Worm (Caenorhabditis elegans) whole organism, L1 larva: ENCODE results near the gene F09E10.5.
A peak's percentile ranks its signal among the peaks of the same experiment; 100 is the strongest.

ENCODE experiments used
- Y116A8C.19 ChIP-seq: sonication (generic microtip); optimal IDR thresholded peaks from 2 replicates; lab custom pipeline; 2016; ENCODE audit warnings: missing compliant biosample characterization, missing genetic modification characterization, borderline replicate concordance
- alr-1 ChIP-seq: fragments of 200-800 bp; sonication (Bioruptor generic); optimal IDR thresholded peaks from 2 replicates; lab custom pipeline; 2018; ENCODE audit warnings: borderline replicate concordance, mild to moderate bottlenecking, missing genetic modification characterization, missing compliant biosample characterization
- aly-2 ChIP-seq: fragments of 150-350 bp; optimal IDR thresholded peaks from 2 replicates; lab custom pipeline; 2014; ENCODE audit warnings: missing biosample characterization, missing genetic modification characterization
- blmp-1 ChIP-seq: fragments of 150-350 bp; optimal IDR thresholded peaks from 2 replicates; lab custom pipeline; 2014; ENCODE audit warnings: missing biosample characterization, missing genetic modification characterization
- ceh-63 ChIP-seq: fragments of 200-800 bp; sonication (Bioruptor generic); optimal IDR thresholded peaks from 2 replicates; lab custom pipeline; 2018; ENCODE audit warnings: mild to moderate bottlenecking, missing genetic modification characterization, missing compliant biosample characterization
- ceh-82 ChIP-seq, 3 experiments: fragments of 150-350 bp in 1 of 3; sonication (generic microtip) in 2 of 3; optimal IDR thresholded peaks; 2 replicates each; lab custom pipeline; 2014 to 2017; ENCODE audit warnings: missing biosample characterization in 3 of 3, missing genetic modification characterization in 3 of 3
- ceh-88 ChIP-seq: fragments of 200-800 bp; sonication (Bioruptor generic); IDR thresholded peaks from 2 replicates; pipeline ENCODE4 v1.3.6; 2022; ENCODE audit warnings: missing genetic modification characterization, missing compliant biosample characterization
- ces-1 ChIP-seq: fragments of 150-350 bp; optimal IDR thresholded peaks from 2 replicates; lab custom pipeline; 2014; ENCODE audit warnings: missing biosample characterization, missing genetic modification reagents, missing genetic modification characterization
- dsc-1 ChIP-seq: sonication (generic microtip); optimal IDR thresholded peaks from 2 replicates; lab custom pipeline; 2016; ENCODE audit warnings: mild to moderate bottlenecking, missing genetic modification characterization, missing compliant biosample characterization
- efl-1 ChIP-seq, 4 experiments: fragments of 150-350 bp; optimal IDR thresholded peaks in 3 of 4; peaks in 1 of 4; 1 replicate in 1 of 4; 2 replicates in 3 of 4; lab custom pipeline; 2014; ENCODE audit warnings: missing biosample characterization in 2 of 4, missing genetic modification characterization in 2 of 4, missing genetic modification reagents in 2 of 4
- elt-2 ChIP-seq: sonication (generic microtip); optimal IDR thresholded peaks from 2 replicates; lab custom pipeline; 2016; ENCODE audit warnings: missing genetic modification characterization, mild to moderate bottlenecking, inconsistent platforms, missing compliant biosample characterization, missing genetic modification reagents
- ets-5 ChIP-seq: fragments of 200-800 bp; sonication (Bioruptor generic); IDR thresholded peaks from 2 replicates; pipeline ENCODE4 v1.3.6; 2022; ENCODE audit warnings: missing genetic modification characterization, missing compliant biosample characterization
- fkh-8 ChIP-seq: sonication (generic microtip); optimal IDR thresholded peaks from 2 replicates; lab custom pipeline; 2016; ENCODE audit warnings: mild to moderate bottlenecking, missing genetic modification characterization, missing compliant biosample characterization
- hpl-2 ChIP-seq: fragments of 150-350 bp; optimal IDR thresholded peaks from 2 replicates; lab custom pipeline; 2014; ENCODE audit warnings: missing biosample characterization, missing genetic modification reagents, missing genetic modification characterization
- irx-1 ChIP-seq: sonication (generic microtip); optimal IDR thresholded peaks from 2 replicates; lab custom pipeline; 2016; ENCODE audit warnings: missing genetic modification characterization, missing compliant biosample characterization
- jun-1 ChIP-seq: fragments of 150-350 bp; optimal IDR thresholded peaks from 2 replicates; lab custom pipeline; 2014; ENCODE audit warnings: missing biosample characterization, missing genetic modification reagents, missing genetic modification characterization
- lin-13 ChIP-seq: fragments of 150-350 bp; optimal IDR thresholded peaks from 2 replicates; lab custom pipeline; 2014; ENCODE audit warnings: missing biosample characterization, missing genetic modification reagents, missing genetic modification characterization
- lin-14 ChIP-seq: fragments of 200-800 bp; sonication (Bioruptor generic); optimal IDR thresholded peaks from 2 replicates; lab custom pipeline; 2018; ENCODE audit warnings: mild to moderate bottlenecking, missing genetic modification characterization, moderate library complexity, missing compliant biosample characterization
- lin-35 ChIP-seq, 2 experiments: fragments of 150-350 bp; optimal IDR thresholded peaks; 2 replicates each; lab custom pipeline; 2014; ENCODE audit warnings: missing biosample characterization in 2 of 2, missing genetic modification characterization in 2 of 2, missing genetic modification reagents in 2 of 2
- lir-3 ChIP-seq: sonication (generic microtip); optimal IDR thresholded peaks from 2 replicates; lab custom pipeline; 2016; ENCODE audit warnings: mild to moderate bottlenecking, missing genetic modification characterization, moderate library complexity, missing compliant biosample characterization; ENCODE audit not compliant: poor library complexity
- lsy-2 ChIP-seq, 2 experiments: fragments of 150-350 bp; optimal IDR thresholded peaks; 2 replicates each; lab custom pipeline; 2014; ENCODE audit warnings: missing biosample characterization in 2 of 2, missing genetic modification characterization in 2 of 2
- mab-9 ChIP-seq: fragments of 200-800 bp; sonication (Bioruptor generic); IDR thresholded peaks from 2 replicates; pipeline ENCODE4 v1.3.6; 2022; ENCODE audit warnings: missing genetic modification reagents, missing genetic modification characterization, missing compliant biosample characterization
- mdl-1 ChIP-seq, 2 experiments: fragments of 150-350 bp; optimal IDR thresholded peaks; 2 replicates each; lab custom pipeline; 2014 to 2017; ENCODE audit warnings: missing biosample characterization in 2 of 2, missing genetic modification characterization in 2 of 2, inconsistent platforms in 1 of 2
- mep-1 ChIP-seq: fragments of 150-350 bp; optimal IDR thresholded peaks from 2 replicates; lab custom pipeline; 2014; ENCODE audit warnings: missing biosample characterization, missing genetic modification characterization
- nhr-11 ChIP-seq: fragments of 150-350 bp; optimal IDR thresholded peaks from 2 replicates; lab custom pipeline; 2014; ENCODE audit warnings: missing biosample characterization, missing genetic modification characterization
- nhr-19 ChIP-seq: fragments of 200-800 bp; sonication (Bioruptor generic); conservative IDR thresholded peaks from 2 replicates; pipeline ENCODE4 v1.3.6; 2022; ENCODE audit warnings: missing genetic modification characterization, missing compliant biosample characterization
- nhr-237 ChIP-seq: fragments of 150-350 bp; optimal IDR thresholded peaks from 2 replicates; lab custom pipeline; 2014; ENCODE audit warnings: missing biosample characterization, missing genetic modification characterization
- nhr-28 ChIP-seq: fragments of 150-350 bp; optimal IDR thresholded peaks from 2 replicates; lab custom pipeline; 2014; ENCODE audit warnings: missing biosample characterization, missing genetic modification characterization
- nhr-71 ChIP-seq: sonication (generic microtip); optimal IDR thresholded peaks from 2 replicates; lab custom pipeline; 2016; ENCODE audit warnings: mild to moderate bottlenecking, missing genetic modification characterization, moderate library complexity, missing compliant biosample characterization
- nhr-76 ChIP-seq: sonication (generic microtip); optimal IDR thresholded peaks from 2 replicates; lab custom pipeline; 2017; ENCODE audit warnings: missing biosample characterization, missing genetic modification characterization
- nhr-77 ChIP-seq: fragments of 150-350 bp; optimal IDR thresholded peaks from 2 replicates; lab custom pipeline; 2014; ENCODE audit warnings: missing biosample characterization, missing genetic modification characterization
- nhr-84 ChIP-seq: sonication (generic microtip); optimal IDR thresholded peaks from 2 replicates; lab custom pipeline; 2017; ENCODE audit warnings: missing biosample characterization, missing genetic modification characterization
- pag-3 ChIP-seq: sonication (generic microtip); optimal IDR thresholded peaks from 2 replicates; lab custom pipeline; 2017; ENCODE audit warnings: missing genetic modification characterization, mild to moderate bottlenecking, missing compliant biosample characterization, antibody characterized with exemption, borderline replicate concordance; ENCODE audit not compliant: insufficient read depth
- rnt-1 ChIP-seq: sonication (generic microtip); optimal IDR thresholded peaks from 2 replicates; lab custom pipeline; 2016; ENCODE audit warnings: mild to moderate bottlenecking, missing genetic modification characterization, moderate library complexity, missing compliant biosample characterization
- skn-1 ChIP-seq: fragments of 150-350 bp; optimal IDR thresholded peaks from 2 replicates; lab custom pipeline; 2014; ENCODE audit warnings: missing biosample characterization, missing genetic modification characterization
- snu-23 ChIP-seq: sonication (generic microtip); optimal IDR thresholded peaks from 2 replicates; lab custom pipeline; 2016; ENCODE audit warnings: missing genetic modification characterization, missing compliant biosample characterization
- swsn-7 ChIP-seq: sonication (generic microtip); optimal IDR thresholded peaks from 2 replicates; lab custom pipeline; 2016; ENCODE audit warnings: missing genetic modification characterization, missing compliant biosample characterization
- tbx-2 ChIP-seq: sonication (generic microtip); optimal IDR thresholded peaks from 2 replicates; lab custom pipeline; 2016; ENCODE audit warnings: missing genetic modification characterization, missing compliant biosample characterization
- vab-15 ChIP-seq: sonication (generic microtip); optimal IDR thresholded peaks from 2 replicates; lab custom pipeline; 2017; ENCODE audit warnings: missing genotype, mild to moderate bottlenecking, missing genetic modification characterization, missing compliant biosample characterization
- xbp-1 ChIP-seq: sonication (generic microtip); optimal IDR thresholded peaks from 2 replicates; lab custom pipeline; 2016; ENCODE audit warnings: missing genetic modification characterization, missing compliant biosample characterization
- zag-1 ChIP-seq: fragments of 150-350 bp; optimal IDR thresholded peaks from 2 replicates; lab custom pipeline; 2014; ENCODE audit warnings: missing biosample characterization, missing genetic modification characterization
- ztf-11 ChIP-seq, 2 experiments: sonication (generic microtip); optimal IDR thresholded peaks; 2 replicates each; lab custom pipeline; 2016 to 2017; ENCODE audit warnings: missing genetic modification characterization in 2 of 2, missing biosample characterization in 1 of 2, missing compliant biosample characterization in 1 of 2
- ztf-4 ChIP-seq: fragments of 150-350 bp; optimal IDR thresholded peaks from 2 replicates; lab custom pipeline; 2014; ENCODE audit warnings: missing biosample characterization, missing genetic modification characterization

The F09E10.5 gene

ce11 chrX:1523272-1523671 is 29.1 kb upstream of the F09E10.5 start:
- TF ChIP-seq zag-1 (tag; lab: Kevin White, UChicago) (no peak), lir-3 (no peak), swsn-7 (tag; lab: Kevin White, UChicago) (no peak), nhr-237 (tag; lab: Kevin White, UChicago) (no peak), mep-1 (no peak), xbp-1 (tag; lab: Kevin White, UChicago) (no peak), mab-9 (GFP tag; lab: Robert Waterston, UW) (no peak), alr-1 (no peak), ces-1 (GFP tag; lab: Kevin White, UChicago) (no peak), fkh-8 (tag; lab: Kevin White, UChicago) (no peak), Y116A8C.19 (tag; lab: Kevin White, UChicago) (no peak), blmp-1 (tag; lab: Kevin White, UChicago) (no peak), nhr-77 (no peak), nhr-84 (tag; lab: Kevin White, UChicago) (no peak), ets-5 (GFP tag; lab: Robert Waterston, UW) (no peak), jun-1 (tag; lab: Kevin White, UChicago) (no peak), nhr-19 (no peak), nhr-76 (no peak), rnt-1 (tag; lab: Kevin White, UChicago) (no peak), irx-1 (tag; lab: Kevin White, UChicago) (no peak)

ce11 chrX:1522068-1522467 is 27.9 kb upstream of the F09E10.5 start:
- TF ChIP-seq dsc-1 (peak; percentile 25), ets-5 (GFP tag; lab: Robert Waterston, UW) (no peak), tbx-2 (tag; lab: Kevin White, UChicago) (no peak), nhr-76 (no peak), lin-35 (GFP tag; optimal IDR thresholded peaks at IDR 0.05; lab: Kevin White, UChicago) (peak in 1 of 2 experiments; percentile 8), rnt-1 (tag; lab: Kevin White, UChicago) (peak; percentile 67), ceh-82 (tag; optimal IDR thresholded peaks at IDR 0.05; lab: Kevin White, UChicago) (peak in 2 of 3 experiments; percentile 3 to 42), nhr-19 (peak; percentile 24; the same call in 1 of the 2 replicates), snu-23 (GFP tag; lab: Kevin White, UChicago) (peak; percentile 44), lin-14 (GFP tag; lab: Kevin White, UChicago) (peak; percentile 82), efl-1 (optimal IDR thresholded peaks at IDR 0.05; lab: Kevin White, UChicago) (peak in 1 of 2 experiments; percentile 9), efl-1 (GFP tag; optimal IDR thresholded peaks at IDR 0.05 in 1 of 2; lab: Kevin White, UChicago) (no peak), mdl-1 (tag; optimal IDR thresholded peaks at IDR 0.05; lab: Kevin White, UChicago) (peak in 1 of 2 experiments; percentile 12), mep-1 (no peak), lsy-2 (tag; optimal IDR thresholded peaks at IDR 0.05; lab: Kevin White, UChicago) (peak; percentile 21 to 38), nhr-71 (tag; lab: Kevin White, UChicago) (peak; percentile 59), swsn-7 (tag; lab: Kevin White, UChicago) (peak; percentile 4), skn-1 (tag; lab: Kevin White, UChicago) (peak; percentile 10)

- no peak for TF ChIP-seq fkh-8 (tag; lab: Kevin White, UChicago)
- no peak for TF ChIP-seq skn-1 (tag; lab: Kevin White, UChicago)
- no peak for TF ChIP-seq ceh-63 (GFP tag; lab: Kevin White, UChicago)
- TF ChIP-seq ztf-4, result no peak
- TF ChIP-seq aly-2 (tag; lab: Kevin White, UChicago), result no peak
- no peak for TF ChIP-seq ztf-11 (tag; optimal IDR thresholded peaks at IDR 0.05; lab: Kevin White, UChicago)
- TF ChIP-seq lin-13 (GFP tag; lab: Kevin White, UChicago), result no peak
- no peak for TF ChIP-seq nhr-11 (tag; lab: Kevin White, UChicago)
- TF ChIP-seq ceh-88, result no peak
- TF ChIP-seq hpl-2 (GFP tag; lab: Kevin White, UChicago), result no peak
- no peak for TF ChIP-seq nhr-28 (tag; lab: Kevin White, UChicago)
- TF ChIP-seq mab-9 (GFP tag; lab: Robert Waterston, UW), result no peak
- TF ChIP-seq ceh-82 (tag; optimal IDR thresholded peaks at IDR 0.05; lab: Kevin White, UChicago), result no peak
- TF ChIP-seq pag-3 (tag; lab: Kevin White, UChicago), result no peak
- TF ChIP-seq elt-2 (tag; lab: Kevin White, UChicago), result no peak
- no peak for TF ChIP-seq vab-15 (tag; lab: Kevin White, UChicago)
- TF ChIP-seq irx-1 (tag; lab: Kevin White, UChicago), result no peak
- no peak for TF ChIP-seq nhr-19
- TF ChIP-seq rnt-1 (tag; lab: Kevin White, UChicago), result no peak
- no peak for TF ChIP-seq tbx-2 (tag; lab: Kevin White, UChicago)
These were observed 27.2 kb upstream of the F09E10.5 start, which contains the start of gene toca-1 for ce11 chrX:1521387-1521786. TSS of gene toca-1 (minus strand) at chrX:1521487.
